Worm (Caenorhabditis elegans) whole organism, L4/young adult: ENCODE measurements around the gene ccr-4.

Source experiments
- W03F9.2 ChIP-seq: fragments of 150-350 bp; optimal IDR thresholded peaks from 2 replicates; lab custom pipeline; 2014; ENCODE audit warnings: missing biosample characterization, missing genetic modification characterization
- dao-5 ChIP-seq: sonication (generic microtip); optimal IDR thresholded peaks from 2 replicates; lab custom pipeline; 2016; ENCODE audit warnings: missing genotype, missing genetic modification characterization, moderate library complexity, missing compliant biosample characterization
- him-1 ChIP-seq: sonication (generic microtip); optimal IDR thresholded peaks from 2 replicates; lab custom pipeline; 2016; ENCODE audit warnings: missing genotype, missing genetic modification reagents, missing genetic modification characterization, missing compliant biosample characterization

Gene ccr-4

DNA sequence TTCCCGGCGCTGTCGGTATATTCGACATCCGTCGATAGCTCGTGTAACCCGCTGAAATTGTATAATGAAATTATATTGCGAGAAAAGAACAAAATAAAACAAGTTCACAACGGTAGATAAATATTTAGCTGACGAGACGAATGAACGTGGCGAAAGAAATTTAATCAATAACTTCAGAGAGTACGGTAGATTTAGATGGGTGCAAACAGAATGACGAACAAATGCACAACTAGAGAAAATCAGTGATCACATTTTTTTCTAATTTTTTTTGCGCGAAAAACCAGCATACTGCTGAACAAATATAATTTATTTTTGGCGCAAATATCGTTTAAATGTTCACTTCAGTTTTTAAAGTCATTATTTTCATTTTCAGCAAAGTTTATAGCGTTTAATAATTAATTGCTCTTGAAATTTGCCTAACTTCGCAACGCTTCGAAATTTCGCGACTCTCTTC lies 573 bp upstream of the ccr-4 start, which contains the start of gene sec-24.2:
Gene sec-24.2 (minus strand): TSS at position 51 of the 454 bp plus-strand sequence.
- TF ChIP-seq dao-5 (tag; lab: Kevin White, UChicago) (no peak), W03F9.2 (tag; lab: Kevin White, UChicago) (no peak), him-1 (tag; lab: Kevin White, UChicago) (no peak)

DNA sequence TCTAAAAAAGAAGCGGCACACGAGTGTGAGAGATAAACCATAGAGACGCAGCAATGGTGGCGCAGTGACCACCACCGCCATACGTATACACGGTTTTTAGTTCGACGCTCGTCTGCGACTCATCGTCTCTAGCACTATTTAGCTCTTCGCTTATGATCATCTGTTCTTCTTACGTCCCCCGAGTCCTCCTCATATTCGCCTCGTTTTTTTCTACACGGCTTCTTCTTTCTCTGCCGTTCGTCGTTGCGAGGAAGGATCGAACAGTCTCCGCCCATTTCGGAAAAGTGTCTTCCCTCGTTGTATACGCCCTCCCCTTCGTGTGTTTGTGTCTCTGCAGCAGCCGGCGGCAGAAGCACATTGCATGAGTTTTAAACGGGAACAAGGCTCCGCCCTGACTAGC lies 3.6 kb downstream of the ccr-4 start:
- TF ChIP-seq W03F9.2 (tag; lab: Kevin White, UChicago) (no peak), dao-5 (tag; lab: Kevin White, UChicago) (no peak), him-1 (tag; lab: Kevin White, UChicago) (no peak)

DNA sequence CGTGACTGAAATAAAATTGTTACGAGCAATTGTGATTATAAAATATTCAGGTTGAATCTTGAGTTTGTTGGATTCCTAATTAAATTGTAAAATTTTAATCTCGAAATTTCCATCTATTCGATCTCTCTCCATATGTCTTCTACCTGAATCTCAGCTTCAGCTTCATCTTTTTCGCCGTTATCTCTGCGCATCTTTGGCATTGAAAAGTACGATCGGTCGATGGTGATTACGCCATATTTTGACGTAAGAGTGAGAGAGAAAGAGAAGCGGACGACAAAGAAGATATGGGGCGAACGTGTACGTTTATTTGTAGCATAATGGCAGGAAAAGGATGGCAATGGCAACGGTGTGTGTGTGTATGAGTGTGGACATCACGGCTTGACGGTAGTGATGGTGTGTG lies 5.2 kb downstream of the ccr-4 start:
- no peak for TF ChIP-seq dao-5 (tag; lab: Kevin White, UChicago)

ce11 chrIV:12371340-12371739 lies 10.0 kb downstream of the ccr-4 start:
- TF ChIP-seq him-1 (tag; lab: Kevin White, UChicago) (no peak), W03F9.2 (tag; lab: Kevin White, UChicago) (no peak), dao-5 (tag; lab: Kevin White, UChicago) (no peak)

DNA sequence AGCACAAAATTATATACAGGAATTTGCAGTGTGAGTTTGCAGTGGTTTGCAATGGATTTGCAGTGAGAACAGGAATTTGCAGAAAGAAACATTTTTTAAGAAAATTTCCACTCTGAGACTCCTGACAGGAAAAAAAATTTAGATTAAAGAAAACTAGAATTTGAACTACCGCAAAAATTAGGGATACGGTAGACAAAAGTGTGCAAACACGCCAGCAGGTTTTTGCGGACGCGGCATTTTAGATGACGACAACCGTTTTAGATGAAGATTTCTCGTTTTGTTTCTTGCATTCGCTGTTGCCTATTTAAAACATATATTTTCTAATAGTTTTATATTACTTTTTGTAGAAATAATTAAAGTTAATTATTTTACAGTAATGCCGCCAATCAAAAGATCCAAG lies 10.5 kb downstream of the ccr-4 start, which contains the start of gene wdr-46:
Gene wdr-46 (plus strand): TSS at position 375 of the 400 bp plus-strand sequence.
- TF ChIP-seq W03F9.2 (tag; lab: Kevin White, UChicago) (peak; percentile 86), dao-5 (tag; lab: Kevin White, UChicago) (no peak), him-1 (tag; lab: Kevin White, UChicago) (peak; percentile 70)

DNA sequence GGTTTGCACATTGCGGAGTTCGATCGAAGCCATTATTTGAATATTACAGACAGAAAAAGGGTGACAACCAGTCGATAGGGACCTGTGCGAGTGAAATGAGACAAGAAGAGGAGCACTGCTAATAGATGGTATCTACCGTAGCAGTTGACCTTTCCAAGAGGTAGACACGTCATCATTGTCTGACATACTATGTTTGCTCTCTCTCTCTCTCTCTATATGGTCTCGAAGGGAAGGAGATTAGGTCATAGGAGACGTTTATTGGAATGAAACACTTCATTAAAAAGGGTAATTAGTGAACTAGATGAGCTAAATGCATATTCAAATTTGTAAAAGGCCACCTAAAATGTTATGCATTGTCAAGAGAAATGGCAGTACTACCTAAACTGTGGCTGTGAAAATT lies 14.7 kb downstream of the ccr-4 start, which contains the start of gene atz-1:
Gene atz-1 (minus strand): TSS at position 101 of the 400 bp plus-strand sequence.
- TF ChIP-seq dao-5 (tag; lab: Kevin White, UChicago) (no peak), W03F9.2 (tag; lab: Kevin White, UChicago) (no peak), him-1 (tag; lab: Kevin White, UChicago) (no peak)

DNA sequence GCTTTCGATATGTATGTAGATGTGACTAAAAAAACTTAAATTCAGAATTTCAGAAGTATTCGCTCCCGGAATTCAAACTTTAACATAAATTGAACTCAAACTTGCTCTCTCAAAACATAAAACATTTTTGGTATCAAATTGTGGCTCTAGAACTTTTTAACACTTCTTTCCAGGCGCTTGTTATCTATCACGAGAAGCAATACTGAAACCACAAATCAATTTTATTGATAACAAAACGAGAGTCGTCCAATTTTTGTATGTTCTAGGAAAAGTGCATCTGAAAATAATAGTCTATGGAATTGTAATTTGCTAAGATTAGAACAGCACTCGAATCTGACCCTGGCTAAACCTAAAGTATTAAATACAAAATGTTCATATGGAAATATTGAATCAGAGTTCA lies 17.6 kb downstream of the ccr-4 start:
- TF ChIP-seq him-1 (tag; lab: Kevin White, UChicago) (no peak), W03F9.2 (tag; lab: Kevin White, UChicago) (no peak), dao-5 (tag; lab: Kevin White, UChicago) (no peak)

- TF ChIP-seq W03F9.2 (tag; lab: Kevin White, UChicago) (no peak), him-1 (tag; lab: Kevin White, UChicago) (no peak), dao-5 (tag; lab: Kevin White, UChicago) (no peak)
These were observed 18.4 kb downstream of the ccr-4 start, which contains the start of gene thn-1 for ce11 chrIV:12379784-12380183. TSS of gene thn-1 (plus strand) at chrIV:12380084.

ce11 chrIV:12382864-12383263 lies 21.5 kb downstream of the ccr-4 start, which contains the start of gene thn-2:
TSS of gene thn-2 (plus strand) at chrIV:12383170.
- TF ChIP-seq W03F9.2 (tag; lab: Kevin White, UChicago) = no peak
- TF ChIP-seq dao-5 (tag; lab: Kevin White, UChicago) = no peak
- no peak for TF ChIP-seq him-1 (tag; lab: Kevin White, UChicago)

DNA sequence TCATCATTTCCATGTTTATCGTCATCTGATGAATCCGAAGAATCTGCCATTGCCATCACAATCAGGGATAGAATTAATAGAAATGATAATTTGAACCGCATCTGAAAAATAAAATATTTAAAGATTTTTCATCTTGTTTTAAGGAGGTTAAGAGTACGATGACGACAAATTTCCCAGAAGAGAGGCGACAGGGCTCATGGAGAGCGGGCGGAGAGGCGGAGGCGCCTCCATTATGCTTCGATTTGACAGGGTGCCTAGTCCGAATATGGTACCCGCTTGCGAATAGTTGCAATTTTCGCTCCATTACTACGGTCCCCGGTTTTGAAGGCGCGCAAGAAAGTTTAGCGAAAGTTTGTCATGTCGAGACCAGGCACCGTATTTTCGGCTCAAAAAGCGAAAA lies 23.7 kb downstream of the ccr-4 start, which contains the start of gene F28D1.6:
Gene F28D1.6 (minus strand): TSS at position 101 of the 400 bp plus-strand sequence.
- TF ChIP-seq dao-5 (tag; lab: Kevin White, UChicago) (no peak), him-1 (tag; lab: Kevin White, UChicago) (no peak), W03F9.2 (tag; lab: Kevin White, UChicago) (no peak)

DNA sequence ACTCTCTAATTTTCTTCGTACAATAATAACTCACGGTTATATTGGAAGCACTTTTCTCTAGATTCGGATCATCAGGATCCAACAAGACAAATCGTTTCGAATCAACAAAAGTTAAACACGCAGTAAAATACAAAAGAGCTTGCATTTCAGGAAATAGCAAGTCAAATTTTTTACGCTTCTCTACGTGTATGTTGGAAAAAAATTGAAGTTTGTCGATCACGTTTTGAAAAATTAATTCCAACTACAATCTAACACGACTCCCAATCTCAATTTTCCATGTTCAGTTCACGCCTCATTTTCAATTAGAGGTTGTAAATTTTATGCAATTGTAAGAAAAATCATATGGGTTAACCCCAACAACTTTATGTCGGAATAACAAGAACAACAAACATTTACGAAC lies 28.6 kb downstream of the ccr-4 start, which contains the start of gene spe-45:
Gene spe-45 (minus strand): TSS at position 145 of the 400 bp plus-strand sequence.
- TF ChIP-seq him-1 (tag; lab: Kevin White, UChicago) (no peak), dao-5 (tag; lab: Kevin White, UChicago) (no peak), W03F9.2 (tag; lab: Kevin White, UChicago) (no peak)

ce11 chrIV:12391003-12391637 lies 29.8 kb downstream of the ccr-4 start, which contains the start of the genes rps-23 and dpm-3:
TSS of gene rps-23 (minus strand) at chrIV:12391053.
TSS of gene dpm-3 (plus strand) at chrIV:12391587.
- TF ChIP-seq him-1 (tag; lab: Kevin White, UChicago) (peak; percentile 87), W03F9.2 (tag; lab: Kevin White, UChicago) (peak; percentile 94), dao-5 (tag; lab: Kevin White, UChicago) (no peak)

DNA sequence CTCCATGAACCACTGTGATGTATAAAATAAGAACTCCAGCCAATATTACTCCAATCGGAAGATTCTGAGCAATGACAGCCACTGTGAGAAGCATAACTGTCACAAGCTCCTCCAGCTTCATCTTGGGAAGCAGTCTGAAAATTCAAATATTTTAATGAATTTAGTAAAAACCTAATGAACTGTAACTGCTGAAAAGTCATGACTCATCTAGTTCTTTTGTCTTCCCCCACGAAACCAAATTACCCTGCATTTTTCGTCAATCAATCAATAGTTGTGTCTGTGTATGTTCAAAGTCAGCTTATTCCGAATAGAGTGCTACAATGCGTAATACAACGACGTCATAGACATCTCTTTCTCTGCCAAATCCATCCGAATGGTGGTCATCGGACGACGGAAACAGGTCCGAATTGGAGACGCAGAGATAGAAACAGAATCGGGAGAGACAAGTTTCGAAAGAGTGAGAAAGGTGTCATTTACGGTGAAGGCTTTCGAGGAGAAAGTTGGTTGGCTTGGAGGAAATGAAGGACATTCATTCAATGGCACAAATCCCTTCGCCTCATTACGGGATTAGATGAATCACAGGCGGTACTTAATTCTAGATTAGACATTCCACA lies 35.4 kb downstream of the ccr-4 start:
- no peak for TF ChIP-seq him-1 (tag; lab: Kevin White, UChicago)
- TF ChIP-seq W03F9.2 (tag; lab: Kevin White, UChicago) = no peak
- TF ChIP-seq dao-5 (tag; lab: Kevin White, UChicago) = no peak
